Fruit fly (Drosophila melanogaster): ENCODE measurements around the gene plh.

Gene plh

DNA sequence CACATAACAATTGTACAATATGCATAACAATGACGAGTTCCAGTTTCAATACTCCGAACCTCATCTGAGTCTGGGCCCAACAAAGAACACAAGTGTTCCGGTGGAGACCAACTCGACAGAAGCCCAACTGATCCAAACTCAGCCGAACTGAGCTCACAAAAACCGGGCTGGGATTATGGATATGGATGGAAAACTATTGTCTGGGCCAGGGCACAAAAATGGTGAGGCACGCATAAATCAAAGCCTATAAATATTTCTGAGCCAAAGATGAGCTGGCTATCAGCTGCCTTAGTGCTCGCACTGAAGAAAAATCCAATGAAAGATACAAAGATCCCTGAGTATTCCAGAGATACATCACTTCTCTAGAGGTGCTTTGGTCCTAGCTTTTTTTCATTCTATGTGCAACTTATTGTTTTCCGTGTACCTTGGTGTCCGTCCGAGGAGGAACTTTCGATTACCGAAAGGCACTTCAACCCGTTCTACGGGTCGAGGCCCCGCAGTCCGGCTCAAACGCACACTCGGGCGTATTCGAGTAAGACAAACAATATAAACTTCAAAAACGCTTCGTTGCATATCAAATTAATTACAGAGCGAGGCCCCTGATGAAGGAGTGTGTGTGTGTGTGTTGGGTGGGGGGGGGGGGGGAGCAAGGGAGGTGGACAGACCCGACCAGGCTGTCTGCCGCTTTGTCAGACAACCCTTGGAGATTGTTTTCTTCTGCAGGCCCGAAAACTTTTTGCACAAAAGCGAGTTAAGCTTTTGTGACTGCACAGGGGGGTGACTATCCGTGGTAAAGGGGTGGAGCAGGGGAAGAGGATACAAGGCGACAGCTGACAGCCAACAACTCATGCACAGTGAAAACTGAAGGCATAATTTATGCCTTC is 12.9 kb upstream of the plh start (continued):
- TF ChIP-seq odd (GFP tag; optimal IDR thresholded peaks at IDR 0.05) (no peak), bowl (GFP tag; IDR thresholded peaks at IDR 0.05) (no peak), gcm2 (GFP tag; optimal IDR thresholded peaks at IDR 0.05) (no peak), kah (GFP tag; optimal IDR thresholded peaks at IDR 0.05) (no peak), ERR (GFP tag; optimal IDR thresholded peaks at IDR 0.05) (no peak), maf-S (GFP tag; optimal IDR thresholded peaks at IDR 0.05) (no peak), org-1 (GFP tag; optimal IDR thresholded peaks at IDR 0.05) (no peak), Sin3A (optimal IDR thresholded peaks at IDR 0.05) (no peak), CG11723 (GFP tag; optimal IDR thresholded peaks at IDR 0.05) (no peak), CG1233 (GFP tag; optimal IDR thresholded peaks at IDR 0.05) (peak; percentile 16), CG1792 (GFP tag; optimal IDR thresholded peaks at IDR 0.05) (no peak), CG2202 (tag; optimal IDR thresholded peaks at IDR 0.05) (no peak), CG14050 (GFP tag; IDR thresholded peaks at IDR 0.05) (no peak), lov (optimal IDR thresholded peaks at IDR 0.05) (no peak), lov (GFP tag; IDR thresholded peaks at IDR 0.05) (no peak), ems (GFP tag; optimal IDR thresholded peaks at IDR 0.05) (no peak), CG10366 (GFP tag; IDR thresholded peaks at IDR 0.05) (no peak), Atf3 (GFP tag; optimal IDR thresholded peaks at IDR 0.05) (no peak), Atf6 (GFP tag; IDR thresholded peaks at IDR 0.05) (no peak), CG31365 (tag; optimal IDR thresholded peaks at IDR 0.05) (no peak), ap (GFP tag; IDR thresholded peaks at IDR 0.05) (no peak), CG3163 (GFP tag; optimal IDR thresholded peaks at IDR 0.05) (no peak), CG7987 (GFP tag; optimal IDR thresholded peaks at IDR 0.05) (no peak), prd (optimal IDR thresholded peaks at IDR 0.05) (no peak), prd (GFP tag; IDR thresholded peaks at IDR 0.05) (no peak), wdn (GFP tag; IDR thresholded peaks at IDR 0.05) (no peak), Antp (GFP tag; optimal IDR thresholded peaks at IDR 0.05) (no peak), tll (GFP tag; optimal IDR thresholded peaks at IDR 0.05) (no peak), HLH4C (GFP tag; IDR thresholded peaks at IDR 0.05; ENCODE audit: partially characterized antibody) (no peak), CG14441 (GFP tag; IDR thresholded peaks at IDR 0.05) (no peak), CG32772 (GFP tag; IDR thresholded peaks at IDR 0.05) (no peak), BtbVII (GFP tag; optimal IDR thresholded peaks at IDR 0.05) (no peak), ham (GFP tag; IDR thresholded peaks at IDR 0.05) (no peak), CG17328 (GFP tag; IDR thresholded peaks at IDR 0.05) (no peak), CG8765 (GFP tag; IDR thresholded peaks at IDR 0.05) (no peak), CG12071 (GFP tag; optimal IDR thresholded peaks at IDR 0.05) (no peak), CG2678 (tag; optimal IDR thresholded peaks at IDR 0.05) (no peak), CG11560 (tag; IDR thresholded peaks at IDR 0.05) (no peak), CG17912 (GFP tag; optimal IDR thresholded peaks at IDR 0.05) (no peak), CG14860 (GFP tag; IDR thresholded peaks at IDR 0.05; ENCODE audit: partially characterized antibody) (no peak), Eip74EF (GFP tag; optimal IDR thresholded peaks at IDR 0.05) (no peak), CG4854 (GFP tag; optimal IDR thresholded peaks at IDR 0.05) (no peak), CG9876 (GFP tag; optimal IDR thresholded peaks at IDR 0.05) (no peak), ewg (GFP tag; optimal IDR thresholded peaks at IDR 0.05) (no peak), Deaf1 (tag; optimal IDR thresholded peaks at IDR 0.05) (peak; percentile 6), Ets97D (GFP tag; optimal IDR thresholded peaks at IDR 0.05) (no peak), CG13287 (GFP tag; IDR thresholded peaks at IDR 0.05; ENCODE audit: partially characterized antibody) (no peak), CG9727 (GFP tag; optimal IDR thresholded peaks at IDR 0.05) (no peak), pum (GFP tag; optimal IDR thresholded peaks at IDR 0.05) (no peak), Side (GFP tag; optimal IDR thresholded peaks at IDR 0.05) (no peak)
